Fruit fly (Drosophila melanogaster) whole organism, embryonic: ENCODE measurements around the gene alphaCOP.

Experiments used
- ATbp ChIP-seq: fragments of 200-800 bp; sonication (Bioruptor generic); optimal IDR thresholded peaks from 2 replicates; lab custom pipeline; 2017; ENCODE audit warnings: missing biosample characterization, mild to moderate bottlenecking, missing genetic modification characterization, missing genetic modification reagents
- Aef1 ChIP-seq: fragments of 200-800 bp; sonication (Bioruptor generic); IDR thresholded peaks from 3 replicates; pipeline ENCODE4 v1.3.6; 2022; ENCODE audit warnings: missing biosample characterization, missing genetic modification characterization
- Asciz ChIP-seq: fragments of 200-800 bp; sonication (Bioruptor generic); optimal IDR thresholded peaks from 2 replicates; lab custom pipeline; 2017; ENCODE audit warnings: missing biosample characterization, mild to moderate bottlenecking, missing genetic modification characterization, missing genetic modification reagents
- B-H1 ChIP-seq: fragments of 200-800 bp; sonication (Bioruptor generic); IDR thresholded peaks from 3 replicates; pipeline ENCODE4 v1.3.6; 2022; ENCODE audit warnings: missing biosample characterization, missing genetic modification characterization
- CG12071 ChIP-seq: fragments of 200-800 bp; sonication (Bioruptor generic); optimal IDR thresholded peaks from 3 replicates; lab custom pipeline; 2018; ENCODE audit warnings: missing biosample characterization, mild to moderate bottlenecking, missing genetic modification characterization
- CG14014 ChIP-seq: fragments of 200-800 bp; sonication (Bioruptor generic); IDR thresholded peaks from 2 replicates; pipeline ENCODE4 v1.3.6; 2022; ENCODE audit warnings: missing biosample characterization, missing genetic modification characterization
- CG14667 ChIP-seq: fragments of 200-800 bp; sonication (Bioruptor generic); IDR thresholded peaks from 2 replicates; pipeline ENCODE4 v1.3.6; 2022; ENCODE audit warnings: missing biosample characterization, missing genetic modification characterization
- CG14965 ChIP-seq: fragments of 200-800 bp; sonication (Bioruptor generic); optimal IDR thresholded peaks from 2 replicates; lab custom pipeline; 2016; ENCODE audit warnings: missing biosample characterization, missing genetic modification characterization, borderline replicate concordance
- CG18764 ChIP-seq: fragments of 200-800 bp; sonication (Bioruptor generic); optimal IDR thresholded peaks from 3 replicates; lab custom pipeline; 2016; ENCODE audit warnings: missing biosample characterization, missing genetic modification characterization
- CG30020 ChIP-seq: fragments of 200-800 bp; optimal IDR thresholded peaks from 2 replicates; lab custom pipeline; 2019; ENCODE audit warnings: missing biosample characterization, mild to moderate bottlenecking, missing genetic modification characterization, moderate library complexity
- CG31224 ChIP-seq: fragments of 200-800 bp; sonication (Bioruptor generic); IDR thresholded peaks from 2 replicates; pipeline ENCODE4 v1.3.6; 2022; ENCODE audit warnings: missing biosample characterization, missing genetic modification characterization
- CG4730 ChIP-seq: fragments of 200-800 bp; sonication (Bioruptor generic); IDR thresholded peaks from 2 replicates; pipeline ENCODE4 v1.3.6; 2022; ENCODE audit warnings: missing biosample characterization, missing genetic modification characterization
- CG6654 ChIP-seq: fragments of 200-800 bp; sonication (Bioruptor generic); optimal IDR thresholded peaks from 2 replicates; lab custom pipeline; 2017; ENCODE audit warnings: missing biosample characterization, mild to moderate bottlenecking, missing genetic modification characterization
- CG7372 ChIP-seq: fragments of 200-800 bp; sonication (Bioruptor generic); IDR thresholded peaks from 2 replicates; pipeline ENCODE4 v1.3.6; 2022; ENCODE audit warnings: missing biosample characterization, missing genetic modification characterization
- CG7556 ChIP-seq: fragments of 200-800 bp; sonication (Bioruptor generic); optimal IDR thresholded peaks from 2 replicates; lab custom pipeline; 2017; ENCODE audit warnings: missing biosample characterization, mild to moderate bottlenecking, missing genetic modification characterization
- CG9609 ChIP-seq: fragments of 200-800 bp; sonication (Bioruptor generic); optimal IDR thresholded peaks from 3 replicates; lab custom pipeline; 2016; ENCODE audit warnings: missing biosample characterization, missing genetic modification characterization
- Chrac-16 ChIP-seq: fragments of 200-800 bp; sonication (Bioruptor generic); optimal IDR thresholded peaks from 3 replicates; lab custom pipeline; 2016; ENCODE audit warnings: missing biosample characterization, missing genetic modification characterization
- Deaf1 ChIP-seq: fragments of 200-800 bp; optimal IDR thresholded peaks from 3 replicates; lab custom pipeline; 2019; ENCODE audit warnings: missing biosample characterization, mild to moderate bottlenecking, missing genetic modification characterization, moderate library complexity
- Doc3 ChIP-seq: fragments of 200-800 bp; sonication (Bioruptor generic); IDR thresholded peaks from 3 replicates; pipeline ENCODE4 v1.3.6; 2022; ENCODE audit warnings: missing biosample characterization, missing genetic modification characterization; ENCODE audit not compliant: partially characterized antibody
- ERR ChIP-seq: fragments of 200-800 bp; sonication (Bioruptor generic); optimal IDR thresholded peaks from 2 replicates; lab custom pipeline; 2016; ENCODE audit warnings: missing biosample characterization, missing genetic modification characterization
- Fer1 ChIP-seq: fragments of 200-800 bp; sonication (Bioruptor generic); optimal IDR thresholded peaks from 2 replicates; lab custom pipeline; 2017; ENCODE audit warnings: missing biosample characterization, mild to moderate bottlenecking, missing genetic modification characterization
- HmgD ChIP-seq: fragments of 200-800 bp; sonication (Bioruptor generic); optimal IDR thresholded peaks from 3 replicates; lab custom pipeline; 2016; ENCODE audit warnings: missing biosample characterization, missing genetic modification characterization
- Hr39 ChIP-seq: fragments of >200 bp; optimal IDR thresholded peaks from 2 replicates; lab custom pipeline; 2017
- Kr ChIP-seq: fragments of 200-800 bp; sonication (Bioruptor generic); optimal IDR thresholded peaks from 2 replicates; lab custom pipeline; 2017; ENCODE audit warnings: missing biosample characterization, mild to moderate bottlenecking, missing genetic modification characterization
- Med ChIP-seq: fragments of 200-800 bp; sonication (Bioruptor generic); peaks from one replicate; lab custom pipeline; 2016; ENCODE audit warnings: missing biosample characterization, missing genetic modification characterization, mild to moderate bottlenecking, inconsistent platforms, moderate library complexity
- Myb ChIP-seq: fragments of 200-800 bp; sonication (Bioruptor generic); optimal IDR thresholded peaks from 2 replicates; lab custom pipeline; 2016; ENCODE audit warnings: missing biosample characterization, missing genetic modification characterization
- Rx ChIP-seq: fragments of 200-800 bp; sonication (Bioruptor generic); IDR thresholded peaks from 2 replicates; pipeline ENCODE4 v1.3.6; 2022; ENCODE audit warnings: missing biosample characterization, missing genetic modification characterization
- Six4 ChIP-seq: fragments of 200-800 bp; sonication (Bioruptor generic); optimal IDR thresholded peaks from 2 replicates; lab custom pipeline; 2016; ENCODE audit warnings: missing biosample characterization, missing genetic modification characterization
- Tbp ChIP-seq: fragments of >200 bp; optimal IDR thresholded peaks from 2 replicates; lab custom pipeline; 2018; ENCODE audit warnings: missing biosample characterization, missing genetic modification characterization
- Trl ChIP-seq, 3 experiments: fragments of >200 bp in 2 of 3; fragments of 200-800 bp in 1 of 3; sonication (Bioruptor generic) in 1 of 3; optimal IDR thresholded peaks; 2 replicates in 1 of 3; 3 replicates in 2 of 3; lab custom pipeline; 2016 to 2017; ENCODE audit warnings: missing biosample characterization in 1 of 3, missing genetic modification characterization in 1 of 3
- al ChIP-seq: fragments of 200-800 bp; sonication (Bioruptor generic); IDR thresholded peaks from 2 replicates; pipeline ENCODE4 v1.3.6; 2022; ENCODE audit warnings: missing biosample characterization, missing genetic modification characterization
- bowl ChIP-seq: fragments of 200-800 bp; sonication (Bioruptor generic); IDR thresholded peaks from 2 replicates; pipeline ENCODE4 v1.3.6; 2022; ENCODE audit warnings: missing biosample characterization, missing genetic modification characterization
- cas ChIP-seq: fragments of 200-800 bp; sonication (Bioruptor generic); IDR thresholded peaks from 2 replicates; pipeline ENCODE4 v1.3.6; 2022; ENCODE audit warnings: missing biosample characterization, missing genetic modification characterization
- chinmo ChIP-seq: fragments of 200-800 bp; sonication (Bioruptor generic); IDR thresholded peaks from 4 replicates; pipeline ENCODE4 v1.3.6; 2022; ENCODE audit warnings: missing biosample characterization, missing genetic modification characterization; ENCODE audit not compliant: partially characterized antibody
- crol ChIP-seq: fragments of 200-800 bp; sonication (Bioruptor generic); IDR thresholded peaks from 2 replicates; pipeline ENCODE4 v1.3.6; 2022; ENCODE audit warnings: missing biosample characterization, missing genetic modification characterization
- danr ChIP-seq: fragments of 200-800 bp; sonication (Bioruptor generic); IDR thresholded peaks from 2 replicates; pipeline ENCODE4 v1.3.6; 2022; ENCODE audit warnings: missing biosample characterization, missing genetic modification characterization
- eve ChIP-seq, 2 experiments: fragments of >200 bp; optimal IDR thresholded peaks; 2 replicates each; lab custom pipeline; 2017; ENCODE audit warnings: missing biosample characterization in 2 of 2, missing genetic modification characterization in 2 of 2
- ewg ChIP-seq: fragments of 200-800 bp; sonication (Bioruptor generic); optimal IDR thresholded peaks from 3 replicates; lab custom pipeline; 2017; ENCODE audit warnings: mild to moderate bottlenecking, missing biosample characterization, missing genetic modification reagents, missing genetic modification characterization
- fru ChIP-seq: fragments of >200 bp; optimal IDR thresholded peaks from 2 replicates; lab custom pipeline; 2017
- gce ChIP-seq: fragments of 200-800 bp; sonication (Bioruptor generic); IDR thresholded peaks from 3 replicates; pipeline ENCODE4 v1.3.6; 2022; ENCODE audit warnings: missing biosample characterization, missing genetic modification characterization
- gsb ChIP-seq: fragments of 200-800 bp; sonication (Bioruptor generic); IDR thresholded peaks from 2 replicates; pipeline ENCODE4 v1.3.6; 2022; ENCODE audit warnings: missing biosample characterization, missing genetic modification characterization
- h ChIP-seq: fragments of >200 bp; optimal IDR thresholded peaks from 2 replicates; lab custom pipeline; 2017
- mld ChIP-seq: fragments of 200-800 bp; sonication (Bioruptor generic); IDR thresholded peaks from 3 replicates; pipeline ENCODE4 v1.3.6; 2022; ENCODE audit warnings: missing biosample characterization, missing genetic modification characterization; ENCODE audit not compliant: partially characterized antibody
- pzg ChIP-seq: fragments of 200-800 bp; sonication (Bioruptor generic); optimal IDR thresholded peaks from 3 replicates; lab custom pipeline; 2018; ENCODE audit warnings: missing biosample characterization, mild to moderate bottlenecking, missing genetic modification characterization, moderate library complexity
- ro ChIP-seq: fragments of 200-800 bp; sonication (Bioruptor generic); IDR thresholded peaks from 2 replicates; pipeline ENCODE4 v1.3.6; 2022; ENCODE audit warnings: missing biosample characterization, missing genetic modification characterization
- sc ChIP-seq, 3 experiments: fragments of >200 bp in 2 of 3; fragments of 200-800 bp in 1 of 3; sonication (Bioruptor generic) in 1 of 3; optimal IDR thresholded peaks; 2 replicates in 2 of 3; 3 replicates in 1 of 3; lab custom pipeline; 2017; ENCODE audit warnings: mild to moderate bottlenecking in 1 of 3, missing biosample characterization in 1 of 3, missing genetic modification characterization in 1 of 3, missing genetic modification reagents in 1 of 3
- tap ChIP-seq: fragments of 200-800 bp; optimal IDR thresholded peaks from 3 replicates; lab custom pipeline; 2019; ENCODE audit warnings: missing biosample characterization, mild to moderate bottlenecking, missing genetic modification characterization, moderate library complexity
- yki ChIP-seq: fragments of >200 bp; optimal IDR thresholded peaks from 3 replicates; lab custom pipeline; 2018

The alphaCOP gene

DNA sequence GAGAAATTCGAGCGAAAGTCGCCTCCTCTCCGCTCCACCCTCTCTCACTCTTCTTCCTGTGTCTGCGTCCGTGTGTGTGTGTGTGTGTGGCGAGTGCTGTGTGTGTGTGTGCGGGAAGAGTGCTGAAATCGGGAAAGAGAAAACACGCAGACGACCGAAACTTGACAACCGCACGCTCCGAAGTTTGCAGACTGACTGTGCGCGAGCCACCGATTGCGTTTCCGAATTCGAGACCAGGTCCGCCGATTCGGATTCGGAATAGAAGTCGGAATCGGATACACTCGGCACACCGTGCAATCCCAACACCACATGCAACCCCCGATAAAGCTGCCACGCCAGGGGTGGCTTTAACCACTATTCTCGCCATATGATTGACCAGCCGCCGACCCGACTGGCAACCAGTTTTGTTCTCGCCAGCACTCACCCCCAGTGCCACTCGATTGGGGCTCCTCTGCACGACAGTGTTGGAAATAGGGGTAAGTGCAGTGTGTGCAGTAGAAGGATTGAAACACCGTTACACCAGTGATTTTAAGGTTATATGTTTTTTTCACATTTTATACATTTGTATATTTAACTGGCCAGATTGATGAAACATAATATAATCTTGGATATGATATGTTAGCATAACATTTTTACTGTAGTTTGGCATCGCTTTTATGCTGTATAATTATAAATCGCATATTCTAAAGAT lies 16.7 kb downstream of the alphaCOP start, which contains the start of gene CG13928 (continued):
- TF ChIP-seq CG14667 (GFP tag; lab: Robert Waterston, UW) (no peak), pzg (GFP tag; lab: Kevin White, UChicago) (peak; percentile 21), h (lab: Kevin White, UChicago) (no peak), Kr (GFP tag; lab: Kevin White, UChicago) (peak; percentile 44), B-H1 (GFP tag; lab: Robert Waterston, UW) (no peak), CG14965 (GFP tag; lab: Kevin White, UChicago) (no peak), CG7556 (GFP tag; lab: Kevin White, UChicago) (no peak), Med (peak; percentile 53), eve (GFP tag; optimal IDR thresholded peaks at IDR 0.05; lab: Kevin White, UChicago) (no peak)

DNA sequence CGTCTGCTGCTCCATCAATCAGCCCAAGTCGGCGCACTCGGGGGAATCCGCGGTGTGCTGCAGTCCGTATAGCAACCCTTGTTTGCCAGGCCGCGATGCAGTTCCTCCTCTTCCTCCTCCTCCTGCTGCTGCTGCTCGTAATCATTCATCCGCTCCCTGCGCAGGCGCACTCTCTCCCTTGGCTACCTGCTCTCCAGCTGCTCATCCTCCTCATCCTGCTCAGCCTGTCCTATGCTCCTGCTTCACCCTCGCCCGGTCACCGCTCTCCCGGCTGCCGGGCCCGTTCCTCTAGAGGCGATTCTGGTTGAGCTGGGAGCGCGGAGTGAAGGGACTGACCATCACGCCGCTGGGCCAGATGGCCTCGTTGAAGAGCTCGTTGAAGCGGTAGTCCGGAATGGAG lies 18.1 kb downstream of the alphaCOP start:
- TF ChIP-seq Deaf1 (tag; lab: Kevin White, UChicago), result peak; percentile 31
- TF ChIP-seq fru (lab: Kevin White, UChicago), result no peak
- TF ChIP-seq ro (GFP tag; lab: Robert Waterston, UW), result no peak
- peak; percentile 15 to 38 for TF ChIP-seq Trl (optimal IDR thresholded peaks at IDR 0.05; lab: Kevin White, UChicago)
- no peak for TF ChIP-seq Trl (GFP tag; optimal IDR thresholded peaks at IDR 0.05; lab: Kevin White, UChicago)
- peak; percentile 89 for TF ChIP-seq ewg
- TF ChIP-seq danr (GFP tag; lab: Robert Waterston, UW), result no peak
- TF ChIP-seq ERR, result no peak
- no peak for TF ChIP-seq gsb (GFP tag; lab: Robert Waterston, UW)
- TF ChIP-seq chinmo (GFP tag; lab: Robert Waterston, UW), result 0 out of 4 replicates have a peak, but pooled peaks have one; percentile 42
- no peak for TF ChIP-seq Rx (GFP tag; lab: Robert Waterston, UW)
- no peak for TF ChIP-seq Hr39 (lab: Kevin White, UChicago)
- TF ChIP-seq cas, result no peak
- peak; percentile 74 for TF ChIP-seq crol
- no peak for TF ChIP-seq ATbp (GFP tag; lab: Kevin White, UChicago)
- TF ChIP-seq Myb, result no peak
- TF ChIP-seq CG31224 (GFP tag; lab: Robert Waterston, UW), result peak; percentile 48; the same call in 1 of the 2 replicates

DNA sequence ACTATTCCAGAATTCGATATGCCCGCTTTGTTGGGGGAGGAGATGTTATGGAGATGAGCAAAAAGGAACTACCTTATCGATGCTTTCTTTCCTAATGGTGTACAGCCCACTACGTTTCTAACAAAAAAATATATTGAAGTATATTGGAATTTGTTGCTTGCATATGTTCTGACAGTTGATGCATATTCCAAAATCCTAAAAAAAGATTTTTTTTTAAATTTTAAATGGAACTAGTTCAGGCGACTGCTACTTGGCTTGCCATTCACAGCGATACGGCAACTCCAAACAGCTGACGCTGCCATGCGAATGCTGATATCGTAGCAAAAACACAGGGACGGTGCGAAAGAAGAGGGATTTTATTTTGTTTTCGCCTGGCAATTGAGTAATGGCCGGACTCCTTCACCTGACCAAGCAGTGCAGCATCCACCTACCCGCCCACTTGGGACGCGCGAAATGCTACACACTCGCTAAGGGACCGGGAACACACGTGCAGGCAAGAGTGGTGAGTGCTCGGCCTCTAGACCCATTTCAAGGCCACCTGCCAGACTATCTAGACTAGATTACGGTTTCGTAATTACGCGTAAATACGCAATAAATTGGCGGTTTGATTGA lies 26.8 kb downstream of the alphaCOP start, which contains the start of the genes CG13926, ABCB7 and CG33230:
Gene CG13926, minus strand, starts transcription at position 43 of the 612 bp plus-strand sequence.
Gene ABCB7, plus strand, starts transcription at position 299 of the 612 bp plus-strand sequence.
Gene CG33230, plus strand, starts transcription at position 299 of the 612 bp plus-strand sequence.
- TF ChIP-seq CG30020 (tag; lab: Kevin White, UChicago) (no peak), CG7372 (GFP tag; lab: Robert Waterston, UW) (no peak), Aef1 (GFP tag; lab: Robert Waterston, UW) (no peak), fru (lab: Kevin White, UChicago) (no peak), yki (lab: Kevin White, UChicago) (no peak), CG6654 (GFP tag; lab: Kevin White, UChicago) (no peak), al (GFP tag; lab: Robert Waterston, UW) (no peak), gce (GFP tag; lab: Robert Waterston, UW) (no peak), HmgD (GFP tag; lab: Kevin White, UChicago) (no peak), CG14014 (no peak), Fer1 (peak; percentile 27), CG9609 (GFP tag; lab: Kevin White, UChicago) (no peak), Doc3 (GFP tag; lab: Robert Waterston, UW) (0 out of 3 replicates have a peak, but pooled peaks have one; percentile 39), tap (tag; lab: Kevin White, UChicago) (no peak), CG4730 (no peak), bowl (no peak), CG18764 (no peak), Tbp (no peak), Chrac-16 (GFP tag; lab: Kevin White, UChicago) (no peak), Six4 (no peak), CG12071 (no peak), Med (peak; percentile 92), sc (optimal IDR thresholded peaks at IDR 0.05; lab: Kevin White, UChicago) (no peak), sc (GFP tag; optimal IDR thresholded peaks at IDR 0.05; lab: Kevin White, UChicago) (no peak), mld (GFP tag; lab: Robert Waterston, UW) (no peak), Asciz (GFP tag; lab: Kevin White, UChicago) (no peak)
